Worm (Caenorhabditis elegans) whole organism, L4/young adult: ENCODE measurements around the gene srg-17.

Experiments used
- dao-5 ChIP-seq: sonication (generic microtip); optimal IDR thresholded peaks from 2 replicates; lab custom pipeline; 2016; ENCODE audit warnings: missing genotype, missing genetic modification characterization, moderate library complexity, missing compliant biosample characterization
- him-1 ChIP-seq: sonication (generic microtip); optimal IDR thresholded peaks from 2 replicates; lab custom pipeline; 2016; ENCODE audit warnings: missing genotype, missing genetic modification reagents, missing genetic modification characterization, missing compliant biosample characterization

DNA sequence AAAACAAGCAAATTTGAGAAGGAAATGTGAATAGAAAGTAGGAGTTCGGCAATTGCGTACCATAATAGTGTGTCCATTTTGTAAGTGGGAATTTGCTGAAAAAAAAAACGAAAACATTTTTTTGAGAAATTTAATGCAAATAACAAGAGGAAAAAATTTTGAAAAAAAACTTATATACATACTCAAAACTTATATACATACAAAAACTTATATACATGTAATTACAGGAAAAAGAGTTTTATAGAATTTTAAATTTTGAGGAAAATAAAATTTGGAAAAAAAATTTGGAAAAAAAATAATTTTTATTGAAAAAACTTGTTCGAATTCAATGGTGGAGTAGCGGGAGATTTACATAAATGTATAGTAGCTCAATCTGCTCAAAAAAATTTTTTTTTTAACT, 29.3 kb downstream of the srg-17 start, which contains the start of gene ador-1:
- TF ChIP-seq him-1 (tag; lab: Kevin White, UChicago): no peak
- TF ChIP-seq dao-5 (tag; lab: Kevin White, UChicago): no peak
